Worm (Caenorhabditis elegans) whole organism, L4 larva: ENCODE measurements around the gene swan-1.

Experiments used
- D1046.2 ChIP-seq: fragments of 200-800 bp; sonication (Bioruptor generic); IDR thresholded peaks from 2 replicates; pipeline ENCODE4 v1.3.6; 2022; ENCODE audit warnings: missing genetic modification characterization, missing compliant biosample characterization
- F10B5.3 ChIP-seq: sonication (generic microtip); optimal IDR thresholded peaks from 2 replicates; lab custom pipeline; 2016; ENCODE audit warnings: mild to moderate bottlenecking, missing genetic modification characterization, missing compliant biosample characterization
- F44E2.7 ChIP-seq: fragments of 200-800 bp; sonication (Bioruptor generic); IDR thresholded peaks from 2 replicates; pipeline ENCODE4 v2.1.2; 2022; ENCODE audit warnings: missing genetic modification characterization, missing compliant biosample characterization
- R02D3.7 ChIP-seq: fragments of 150-350 bp; sonication (generic microtip); optimal IDR thresholded peaks from 3 replicates; lab custom pipeline; 2014; ENCODE audit warnings: missing biosample characterization, missing genetic modification characterization
- T20F7.1 ChIP-seq: fragments of 200-800 bp; sonication (Bioruptor generic); optimal IDR thresholded peaks from 2 replicates; lab custom pipeline; 2018; ENCODE audit warnings: mild to moderate bottlenecking, missing genetic modification characterization, missing compliant biosample characterization
- Y105C5A.15 ChIP-seq: fragments of 200-800 bp; sonication (Bioruptor generic); IDR thresholded peaks from 2 replicates; pipeline ENCODE4 v1.3.6; 2022; ENCODE audit warnings: missing genetic modification characterization, missing compliant biosample characterization
- ZK337.2 ChIP-seq: fragments of 200-800 bp; sonication (Bioruptor generic); IDR thresholded peaks from 2 replicates; pipeline ENCODE4 v1.3.6; 2022; ENCODE audit warnings: missing genetic modification reagents, missing genetic modification characterization, missing compliant biosample characterization
- aha-1 ChIP-seq: fragments of 150-350 bp; peaks from one replicate; lab custom pipeline; 2014; ENCODE audit warnings: missing biosample characterization, missing genetic modification characterization
- attf-4 ChIP-seq: sonication (generic microtip); optimal IDR thresholded peaks from 3 replicates; lab custom pipeline; 2017; ENCODE audit warnings: missing biosample characterization, missing genetic modification characterization
- ceh-62 ChIP-seq: sonication (generic microtip); optimal IDR thresholded peaks from 2 replicates; lab custom pipeline; 2017; ENCODE audit warnings: missing biosample characterization, missing genetic modification characterization
- ces-1 ChIP-seq: fragments of 150-350 bp; sonication (generic microtip); optimal IDR thresholded peaks from 4 replicates; lab custom pipeline; 2014; ENCODE audit warnings: missing biosample characterization, missing genetic modification reagents, missing genetic modification characterization
- daf-19 ChIP-seq: fragments of 200-800 bp; sonication (Bioruptor generic); conservative IDR thresholded peaks from 2 replicates; pipeline ENCODE4 v1.3.6; 2022; ENCODE audit warnings: missing genetic modification characterization, missing compliant biosample characterization
- daf-8 ChIP-seq: fragments of 200-800 bp; sonication (Bioruptor generic); IDR thresholded peaks from 2 replicates; pipeline ENCODE4 v1.3.6; 2022; ENCODE audit warnings: missing genetic modification characterization, missing compliant biosample characterization
- fos-1 ChIP-seq: fragments of 150-350 bp; optimal IDR thresholded peaks from 2 replicates; lab custom pipeline; 2014; ENCODE audit warnings: missing biosample characterization, missing genetic modification characterization
- hlh-30 ChIP-seq: sonication (generic microtip); optimal IDR thresholded peaks from 2 replicates; lab custom pipeline; 2017; ENCODE audit warnings: antibody characterized with exemption, mild to moderate bottlenecking, missing genetic modification characterization, missing compliant biosample characterization; ENCODE audit not compliant: insufficient read depth
- hmg-1.1 ChIP-seq: fragments of 200-800 bp; sonication (Bioruptor generic); IDR thresholded peaks from 2 replicates; pipeline ENCODE4 v1.3.6; 2022; ENCODE audit warnings: missing genetic modification reagents, missing genetic modification characterization, missing compliant biosample characterization
- lim-7 ChIP-seq: fragments of 200-800 bp; sonication (Bioruptor generic); IDR thresholded peaks from 2 replicates; pipeline ENCODE4 v1.3.6; 2022; ENCODE audit warnings: missing genetic modification characterization, missing compliant biosample characterization
- lin-13 ChIP-seq: fragments of 150-350 bp; optimal IDR thresholded peaks from 2 replicates; lab custom pipeline; 2014; ENCODE audit warnings: missing biosample characterization, missing genetic modification reagents, missing genetic modification characterization
- lin-15B ChIP-seq: fragments of 150-350 bp; sonication (generic microtip); optimal IDR thresholded peaks from 3 replicates; lab custom pipeline; 2014; ENCODE audit warnings: missing biosample characterization, missing genetic modification characterization
- lir-3 ChIP-seq: sonication (generic microtip); optimal IDR thresholded peaks from 2 replicates; lab custom pipeline; 2016; ENCODE audit warnings: mild to moderate bottlenecking, missing genetic modification characterization, missing compliant biosample characterization
- madf-9 ChIP-seq: fragments of 200-800 bp; sonication (Bioruptor generic); conservative IDR thresholded peaks from 2 replicates; pipeline ENCODE4 v1.3.6; 2022; ENCODE audit warnings: missing genetic modification reagents, missing genetic modification characterization, missing compliant biosample characterization
- mdl-1 ChIP-seq, 2 experiments: fragments of 150-350 bp in 1 of 2; sonication (generic microtip) in 1 of 2; optimal IDR thresholded peaks; 2 replicates each; lab custom pipeline; 2014 to 2017; ENCODE audit warnings: missing biosample characterization in 2 of 2, missing genetic modification characterization in 2 of 2
- mxl-2 ChIP-seq: fragments of 200-800 bp; sonication (Bioruptor generic); conservative IDR thresholded peaks from 2 replicates; pipeline ENCODE4 v1.3.6; 2022; ENCODE audit warnings: missing genetic modification reagents, missing genetic modification characterization, missing compliant biosample characterization
- mxl-3 ChIP-seq: fragments of 200-800 bp; sonication (Bioruptor generic); optimal IDR thresholded peaks from 2 replicates; lab custom pipeline; 2018; ENCODE audit warnings: mild to moderate bottlenecking, missing genetic modification characterization, missing compliant biosample characterization
- nhr-25 ChIP-seq: sonication (generic microtip); optimal IDR thresholded peaks from 2 replicates; lab custom pipeline; 2017; ENCODE audit warnings: missing genetic modification characterization, mild to moderate bottlenecking, missing compliant biosample characterization, antibody characterized with exemption, moderate library complexity, borderline replicate concordance; ENCODE audit not compliant: insufficient read depth
- nhr-28 ChIP-seq: fragments of 150-350 bp; optimal IDR thresholded peaks from 2 replicates; lab custom pipeline; 2014; ENCODE audit warnings: missing biosample characterization, missing genetic modification characterization
- nhr-41 ChIP-seq: fragments of 200-800 bp; sonication (Bioruptor generic); IDR thresholded peaks from 2 replicates; pipeline ENCODE4 v1.3.6; 2022; ENCODE audit warnings: missing genetic modification reagents, missing genetic modification characterization, missing compliant biosample characterization
- nhr-48 ChIP-seq: sonication (generic microtip); optimal IDR thresholded peaks from 2 replicates; lab custom pipeline; 2016; ENCODE audit warnings: mild to moderate bottlenecking, missing genetic modification characterization, missing compliant biosample characterization
- nhr-6 ChIP-seq: fragments of 150-350 bp; optimal IDR thresholded peaks from 2 replicates; lab custom pipeline; 2014; ENCODE audit warnings: missing biosample characterization, missing genetic modification characterization
- pha-4 ChIP-seq, 2 experiments: fragments of 150-350 bp in 1 of 2; fragments of 200-800 bp in 1 of 2; sonication (Bioruptor generic) in 1 of 2; IDR thresholded peaks in 1 of 2; optimal IDR thresholded peaks in 1 of 2; 2 replicates each; pipeline versions ENCODE4 v1.3.6 to Lab custom; 2014 to 2022; ENCODE audit warnings: missing genetic modification characterization in 2 of 2, missing genetic modification reagents in 2 of 2, missing biosample characterization in 1 of 2, missing compliant biosample characterization in 1 of 2
- pqm-1 ChIP-seq: sonication (generic microtip); optimal IDR thresholded peaks from 2 replicates; lab custom pipeline; 2017; ENCODE audit warnings: missing biosample characterization, missing genetic modification characterization
- skn-1 ChIP-seq: fragments of 150-350 bp; optimal IDR thresholded peaks from 2 replicates; lab custom pipeline; 2014; ENCODE audit warnings: missing biosample characterization, missing genetic modification characterization
- snpc-4 ChIP-seq: fragments of 150-350 bp; optimal IDR thresholded peaks from 2 replicates; lab custom pipeline; 2014; ENCODE audit warnings: missing biosample characterization, missing genetic modification characterization
- unc-62 ChIP-seq, 3 experiments: fragments of 150-350 bp in 1 of 3; sonication (generic microtip); optimal IDR thresholded peaks in 2 of 3; peaks in 1 of 3; 1 replicate in 1 of 3; 2 replicates in 2 of 3; lab custom pipeline; 2014 to 2017; ENCODE audit warnings: missing biosample characterization in 3 of 3, missing genetic modification characterization in 3 of 3, missing genetic modification reagents in 3 of 3, missing genotype in 1 of 3
- zfp-2 ChIP-seq: sonication (generic microtip); optimal IDR thresholded peaks from 2 replicates; lab custom pipeline; 2016; ENCODE audit warnings: mild to moderate bottlenecking, missing genetic modification characterization, missing compliant biosample characterization
- ztf-7 ChIP-seq: fragments of 150-350 bp; optimal IDR thresholded peaks from 2 replicates; lab custom pipeline; 2014; ENCODE audit warnings: missing biosample characterization, missing genetic modification characterization

swan-1 gene

DNA sequence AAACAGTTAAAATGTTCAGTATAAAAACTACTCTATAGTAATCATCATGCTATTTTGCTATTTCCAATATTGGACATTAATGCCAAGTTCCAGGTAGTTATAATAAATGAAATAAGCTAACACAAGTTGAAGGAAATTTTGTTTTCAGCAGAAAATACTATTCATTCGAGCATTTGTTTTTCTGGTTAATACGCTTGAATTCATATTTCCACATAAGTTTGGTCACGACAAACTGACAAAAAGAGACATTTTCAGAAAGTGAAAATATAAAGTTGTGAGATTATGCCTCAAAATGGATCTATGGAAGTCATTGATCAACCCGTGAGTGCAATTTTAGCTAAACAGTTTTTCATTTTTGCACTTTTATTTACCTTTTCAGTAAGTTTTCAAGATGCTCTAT is 38.1 kb upstream of the swan-1 start, which contains the start of gene srx-131:
Gene srx-131, plus strand, starts transcription at position 301 of the 400 bp plus-strand sequence.
- no peak for TF ChIP-seq hlh-30 (tag; lab: Kevin White, UChicago)
- peak; percentile 33 for TF ChIP-seq aha-1 (tag; lab: Kevin White, UChicago)

DNA sequence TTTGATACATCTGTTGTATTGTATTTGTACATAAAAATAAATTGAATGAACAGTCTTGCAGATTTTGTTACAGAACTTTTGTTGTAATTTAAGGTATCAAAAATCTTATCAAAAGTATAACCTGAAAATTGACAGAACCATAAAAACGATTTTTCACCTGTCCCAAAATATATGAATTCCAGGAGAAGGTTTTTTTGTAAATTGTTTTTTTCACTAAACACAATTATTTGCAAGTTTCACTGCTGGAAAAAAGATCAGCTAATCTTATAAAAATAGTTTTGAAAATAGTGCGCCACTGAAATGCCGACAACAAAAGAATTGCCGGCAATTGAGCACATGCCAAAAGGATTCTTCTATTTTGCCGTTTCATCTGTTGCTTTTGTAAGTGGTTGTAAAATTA is 36.1 kb upstream of the swan-1 start, which contains the start of gene srx-130:
Gene srx-130, plus strand, starts transcription at position 301 of the 400 bp plus-strand sequence.
- TF ChIP-seq nhr-25 (no peak), ZK337.2 (GFP tag; lab: Robert Waterston, UW) (no peak), snpc-4 (tag; lab: Kevin White, UChicago) (no peak), ceh-62 (tag; lab: Kevin White, UChicago) (no peak), ztf-7 (tag; lab: Kevin White, UChicago) (no peak), F10B5.3 (tag; lab: Kevin White, UChicago) (no peak), R02D3.7 (tag; lab: Kevin White, UChicago) (no peak), nhr-6 (tag; lab: Kevin White, UChicago) (no peak), nhr-48 (tag; lab: Kevin White, UChicago) (no peak), zfp-2 (tag; lab: Kevin White, UChicago) (no peak), Y105C5A.15 (no peak), hmg-1.1 (GFP tag; lab: Robert Waterston, UW) (no peak), nhr-28 (no peak), aha-1 (tag; lab: Kevin White, UChicago) (no peak)

- TF ChIP-seq daf-19 (GFP tag; lab: Robert Waterston, UW): no peak
- no peak for TF ChIP-seq mxl-3 (GFP tag; lab: Kevin White, UChicago)
- TF ChIP-seq T20F7.1 (GFP tag; lab: Kevin White, UChicago): no peak
- TF ChIP-seq aha-1 (tag; lab: Kevin White, UChicago): no peak
- no peak for TF ChIP-seq F44E2.7
- TF ChIP-seq fos-1 (tag; lab: Kevin White, UChicago): no peak
- no peak for TF ChIP-seq pha-4 (GFP tag; IDR thresholded peaks at IDR 0.05; lab: Robert Waterston, UW)
- TF ChIP-seq pha-4 (tag; optimal IDR thresholded peaks at IDR 0.05; lab: Kevin White, UChicago): no peak
- TF ChIP-seq ces-1: no peak
- TF ChIP-seq attf-4 (tag; lab: Kevin White, UChicago): no peak
- no peak for TF ChIP-seq mxl-2
- no peak for TF ChIP-seq lim-7 (GFP tag; lab: Robert Waterston, UW)
- no peak for TF ChIP-seq skn-1
- no peak for TF ChIP-seq pqm-1 (tag; lab: Kevin White, UChicago)
- no peak for TF ChIP-seq lir-3 (tag; lab: Kevin White, UChicago)
- TF ChIP-seq nhr-25: no peak
- no peak for TF ChIP-seq lin-15B (tag; lab: Kevin White, UChicago)
- no peak for TF ChIP-seq nhr-41
- TF ChIP-seq ztf-7 (tag; lab: Kevin White, UChicago): no peak
- TF ChIP-seq R02D3.7 (tag; lab: Kevin White, UChicago): no peak
- no peak for TF ChIP-seq D1046.2 (GFP tag; lab: Robert Waterston, UW)
Observed at ce11 chrV:13840909-13841308, 33.9 kb upstream of the swan-1 start, which contains the start of gene srx-17. TSS of gene srx-17 (plus strand) at chrV:13841209.

- no peak for TF ChIP-seq daf-8 (GFP tag; lab: Robert Waterston, UW)
- no peak for TF ChIP-seq lin-13 (GFP tag; lab: Kevin White, UChicago)
- peak in 1 of 2 experiments; percentile 66 for TF ChIP-seq mdl-1 (tag; optimal IDR thresholded peaks at IDR 0.05; lab: Kevin White, UChicago)
- no peak for TF ChIP-seq lir-3 (tag; lab: Kevin White, UChicago)
- TF ChIP-seq nhr-28: peak; percentile 10
- TF ChIP-seq unc-62 (GFP tag; optimal IDR thresholded peaks at IDR 0.05 in 1 of 2; lab: Kevin White, UChicago): peak in 1 of 2 experiments; percentile 35
- no peak for TF ChIP-seq unc-62 (tag; optimal IDR thresholded peaks at IDR 0.05; lab: Kevin White, UChicago)
- no peak for TF ChIP-seq ces-1
- no peak for TF ChIP-seq madf-9 (GFP tag; lab: Robert Waterston, UW)
- TF ChIP-seq mxl-3 (GFP tag; lab: Kevin White, UChicago): no peak
Observed at ce11 chrV:13839433-13839832, 32.4 kb upstream of the swan-1 start, which contains the start of gene F55B12.10. TSS of gene F55B12.10 (plus strand) at chrV:13839733.
